Worm (Caenorhabditis elegans) whole organism, early embryonic: ENCODE measurements around the gene sax-2.

Source experiments
- F13C5.2 ChIP-seq: sonication (generic microtip); optimal IDR thresholded peaks from 2 replicates; lab custom pipeline; 2017; ENCODE audit warnings: mild to moderate bottlenecking, missing genetic modification characterization, inconsistent platforms, missing compliant biosample characterization
- aly-1 ChIP-seq: sonication (generic microtip); optimal IDR thresholded peaks from 2 replicates; lab custom pipeline; 2016; ENCODE audit warnings: missing genetic modification characterization, missing compliant biosample characterization
- ama-1 ChIP-seq: fragments of 150-350 bp; optimal IDR thresholded peaks from 2 replicates; lab custom pipeline; 2014
- ceh-13 ChIP-seq: fragments of 200-800 bp; sonication (Bioruptor generic); optimal IDR thresholded peaks from 2 replicates; lab custom pipeline; 2018; ENCODE audit warnings: mild to moderate bottlenecking, missing genetic modification characterization, missing compliant biosample characterization
- ceh-36 ChIP-seq: sonication (generic microtip); optimal IDR thresholded peaks from 2 replicates; lab custom pipeline; 2016; ENCODE audit warnings: missing genetic modification characterization, inconsistent platforms, missing compliant biosample characterization
- flt-1 ChIP-seq: fragments of 200-800 bp; sonication (Bioruptor generic); IDR thresholded peaks from 2 replicates; pipeline ENCODE4 v1.3.6; 2022; ENCODE audit warnings: missing genetic modification characterization, missing compliant biosample characterization
- hmg-4 ChIP-seq: fragments of 200-800 bp; sonication (Bioruptor generic); optimal IDR thresholded peaks from 2 replicates; lab custom pipeline; 2018; ENCODE audit warnings: mild to moderate bottlenecking, missing genetic modification characterization, missing compliant biosample characterization
- hnd-1 ChIP-seq: sonication (generic microtip); optimal IDR thresholded peaks from 2 replicates; lab custom pipeline; 2016; ENCODE audit warnings: missing genetic modification characterization, missing compliant biosample characterization
- scrt-1 ChIP-seq: fragments of 200-800 bp; sonication (Bioruptor generic); IDR thresholded peaks from 2 replicates; pipeline ENCODE4 v1.3.6; 2022; ENCODE audit warnings: missing genetic modification characterization, missing compliant biosample characterization
- tbx-37 ChIP-seq: fragments of 200-800 bp; sonication (Bioruptor generic); conservative IDR thresholded peaks from 2 replicates; pipeline ENCODE4 v1.3.6; 2022; ENCODE audit warnings: missing genetic modification reagents, missing genetic modification characterization, missing compliant biosample characterization
- tra-4 ChIP-seq: sonication (generic microtip); optimal IDR thresholded peaks from 2 replicates; lab custom pipeline; 2017; ENCODE audit warnings: missing genetic modification characterization, missing compliant biosample characterization

DNA sequence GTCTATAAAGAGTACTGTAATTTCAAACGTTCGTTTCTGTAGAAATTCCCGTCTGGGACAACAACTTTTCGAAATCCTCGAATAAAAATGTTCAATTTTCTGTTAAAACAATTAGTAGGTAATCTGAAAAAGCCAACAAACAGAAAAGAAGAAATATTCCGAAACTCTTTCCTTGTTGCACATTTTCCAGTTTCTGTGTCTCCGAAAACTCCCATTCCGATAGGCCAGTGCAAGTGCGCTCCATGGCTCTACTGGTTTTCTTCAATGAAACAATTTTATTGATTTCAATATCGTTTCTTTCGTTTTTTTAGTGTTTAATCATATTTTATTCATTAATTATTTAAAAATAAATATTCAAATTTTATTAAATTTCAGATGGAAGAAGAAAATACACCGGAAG lies 6.9 kb upstream of the sax-2 start, which contains the start of gene F54D8.6:
- TF ChIP-seq flt-1 (GFP tag; lab: Robert Waterston, UW), result no peak
- no peak for TF ChIP-seq F13C5.2 (tag; lab: Kevin White, UChicago)
- TF ChIP-seq ceh-36 (tag; lab: Kevin White, UChicago), result no peak
- TF ChIP-seq ama-1, result no peak
- TF ChIP-seq aly-1 (tag; lab: Kevin White, UChicago), result no peak
- no peak for TF ChIP-seq hmg-4
- TF ChIP-seq ceh-13 (GFP tag; lab: Kevin White, UChicago), result no peak
- no peak for TF ChIP-seq tra-4
- TF ChIP-seq hnd-1 (tag; lab: Kevin White, UChicago), result no peak
- TF ChIP-seq scrt-1, result no peak
- TF ChIP-seq tbx-37 (GFP tag; lab: Robert Waterston, UW), result no peak
